Worm (Caenorhabditis elegans) whole organism, early embryonic: ENCODE measurements around the gene B0244.7.

Source experiments
- B0310.2 ChIP-seq: sonication (generic microtip); optimal IDR thresholded peaks from 2 replicates; lab custom pipeline; 2016; ENCODE audit warnings: mild to moderate bottlenecking, missing genetic modification characterization, missing compliant biosample characterization
- F13C5.2 ChIP-seq: sonication (generic microtip); optimal IDR thresholded peaks from 2 replicates; lab custom pipeline; 2017; ENCODE audit warnings: mild to moderate bottlenecking, missing genetic modification characterization, inconsistent platforms, missing compliant biosample characterization
- aly-1 ChIP-seq: sonication (generic microtip); optimal IDR thresholded peaks from 2 replicates; lab custom pipeline; 2016; ENCODE audit warnings: missing genetic modification characterization, missing compliant biosample characterization
- ama-1 ChIP-seq: fragments of 150-350 bp; optimal IDR thresholded peaks from 2 replicates; lab custom pipeline; 2014
- ceh-13 ChIP-seq: fragments of 200-800 bp; sonication (Bioruptor generic); optimal IDR thresholded peaks from 2 replicates; lab custom pipeline; 2018; ENCODE audit warnings: mild to moderate bottlenecking, missing genetic modification characterization, missing compliant biosample characterization
- ceh-36 ChIP-seq: sonication (generic microtip); optimal IDR thresholded peaks from 2 replicates; lab custom pipeline; 2016; ENCODE audit warnings: missing genetic modification characterization, inconsistent platforms, missing compliant biosample characterization
- ets-7 ChIP-seq: sonication (generic microtip); optimal IDR thresholded peaks from 2 replicates; lab custom pipeline; 2016; ENCODE audit warnings: missing genotype, missing genetic modification characterization, missing compliant biosample characterization
- flt-1 ChIP-seq: fragments of 200-800 bp; sonication (Bioruptor generic); IDR thresholded peaks from 2 replicates; pipeline ENCODE4 v1.3.6; 2022; ENCODE audit warnings: missing genetic modification characterization, missing compliant biosample characterization
- hmbx-1 ChIP-seq: sonication (generic microtip); optimal IDR thresholded peaks from 2 replicates; lab custom pipeline; 2016; ENCODE audit warnings: mild to moderate bottlenecking, missing genetic modification characterization, missing compliant biosample characterization
- hmg-4 ChIP-seq: fragments of 200-800 bp; sonication (Bioruptor generic); optimal IDR thresholded peaks from 2 replicates; lab custom pipeline; 2018; ENCODE audit warnings: mild to moderate bottlenecking, missing genetic modification characterization, missing compliant biosample characterization
- hnd-1 ChIP-seq: sonication (generic microtip); optimal IDR thresholded peaks from 2 replicates; lab custom pipeline; 2016; ENCODE audit warnings: missing genetic modification characterization, missing compliant biosample characterization
- pes-1 ChIP-seq: fragments of 200-800 bp; sonication (Bioruptor generic); IDR thresholded peaks from 2 replicates; pipeline ENCODE4 v1.3.6; 2022; ENCODE audit warnings: missing genetic modification reagents, missing genetic modification characterization, missing compliant biosample characterization
- scrt-1 ChIP-seq: fragments of 200-800 bp; sonication (Bioruptor generic); IDR thresholded peaks from 2 replicates; pipeline ENCODE4 v1.3.6; 2022; ENCODE audit warnings: missing genetic modification characterization, missing compliant biosample characterization
- sea-1 ChIP-seq: fragments of 200-800 bp; sonication (Bioruptor generic); conservative IDR thresholded peaks from 2 replicates; pipeline ENCODE4 v1.3.6; 2022; ENCODE audit warnings: missing genetic modification characterization, missing compliant biosample characterization
- tbx-11 ChIP-seq: fragments of 200-800 bp; sonication (Bioruptor generic); IDR thresholded peaks from 2 replicates; pipeline ENCODE4 v1.3.6; 2022; ENCODE audit warnings: missing genetic modification characterization, missing compliant biosample characterization
- tbx-37 ChIP-seq: fragments of 200-800 bp; sonication (Bioruptor generic); conservative IDR thresholded peaks from 2 replicates; pipeline ENCODE4 v1.3.6; 2022; ENCODE audit warnings: missing genetic modification reagents, missing genetic modification characterization, missing compliant biosample characterization
- tra-4 ChIP-seq: sonication (generic microtip); optimal IDR thresholded peaks from 2 replicates; lab custom pipeline; 2017; ENCODE audit warnings: missing genetic modification characterization, missing compliant biosample characterization

Gene B0244.7

ce11 chrIII:5734905-5735304 lies 3.6 kb downstream of the B0244.7 start, which contains the start of gene B0244.10:
B0244.10 (plus strand) TSS chrIII:5735158.
- TF ChIP-seq tbx-37 (GFP tag; lab: Robert Waterston, UW) (no peak), ceh-13 (GFP tag; lab: Kevin White, UChicago) (no peak), ets-7 (tag; lab: Kevin White, UChicago) (no peak), pes-1 (no peak), aly-1 (no peak), hmbx-1 (tag; lab: Kevin White, UChicago) (no peak), ama-1 (lab: Kevin White, UChicago) (no peak), scrt-1 (GFP tag; lab: Robert Waterston, UW) (no peak), tra-4 (tag; lab: Kevin White, UChicago) (no peak), flt-1 (GFP tag; lab: Robert Waterston, UW) (no peak), F13C5.2 (tag; lab: Kevin White, UChicago) (no peak), hnd-1 (tag; lab: Kevin White, UChicago) (no peak)

DNA sequence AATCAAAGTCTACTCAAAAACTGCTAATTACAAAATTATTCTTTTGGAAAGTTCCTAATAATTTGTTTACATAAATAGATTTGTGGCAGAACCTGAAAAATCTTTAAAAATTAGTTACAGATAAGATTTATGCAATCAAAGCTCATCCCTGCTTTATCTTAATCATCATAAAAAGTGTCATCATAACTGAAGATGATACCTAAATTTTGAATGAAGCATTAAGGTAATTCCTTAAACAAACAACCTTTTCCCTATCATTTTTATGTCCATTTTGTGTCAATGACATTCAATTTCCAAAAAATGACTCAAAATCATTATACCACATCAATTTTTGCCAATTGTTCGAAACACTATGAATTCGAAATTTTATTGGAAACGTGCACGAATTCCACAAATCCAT lies 6.4 kb downstream of the B0244.7 start, which contains the start of gene B0244.6:
B0244.6 (plus strand) TSS at position 301 of the 400 bp plus-strand sequence.
- TF ChIP-seq F13C5.2 (tag; lab: Kevin White, UChicago), result no peak
- no peak for TF ChIP-seq hmbx-1 (tag; lab: Kevin White, UChicago)
- no peak for TF ChIP-seq hmg-4 (GFP tag; lab: Kevin White, UChicago)
- TF ChIP-seq ceh-13 (GFP tag; lab: Kevin White, UChicago), result no peak
- TF ChIP-seq B0310.2 (tag; lab: Kevin White, UChicago), result no peak
- no peak for TF ChIP-seq sea-1
- TF ChIP-seq ceh-36 (tag; lab: Kevin White, UChicago), result no peak
- TF ChIP-seq ama-1 (lab: Kevin White, UChicago), result no peak
- no peak for TF ChIP-seq tbx-11 (GFP tag; lab: Robert Waterston, UW)
- TF ChIP-seq tra-4 (tag; lab: Kevin White, UChicago), result no peak

DNA sequence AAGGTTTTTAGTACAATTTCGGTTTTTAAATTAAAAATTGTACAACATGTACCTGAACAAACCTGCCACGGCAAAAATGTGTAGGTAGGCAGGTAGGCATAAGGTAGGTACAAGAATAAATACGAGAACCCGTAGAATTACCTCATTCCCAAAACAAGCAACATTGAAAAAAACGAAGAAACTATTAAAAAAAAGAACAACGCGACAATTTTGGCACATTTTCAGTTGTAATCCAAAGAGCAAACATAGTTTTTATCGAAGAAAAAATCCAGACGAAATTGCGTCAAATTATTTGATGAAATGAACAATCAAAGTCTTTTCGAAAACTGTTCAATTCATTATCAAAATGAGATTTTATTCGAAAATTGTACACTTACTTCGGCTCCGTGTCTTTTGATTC lies 9.4 kb downstream of the B0244.7 start, which contains the start of gene B0244.16:
B0244.16 (plus strand) TSS at position 301 of the 400 bp plus-strand sequence.
- no peak for TF ChIP-seq tbx-37 (GFP tag; lab: Robert Waterston, UW)
- TF ChIP-seq ceh-13 (GFP tag; lab: Kevin White, UChicago), result no peak
- no peak for TF ChIP-seq hmbx-1 (tag; lab: Kevin White, UChicago)
- TF ChIP-seq tra-4 (tag; lab: Kevin White, UChicago), result no peak
- TF ChIP-seq ets-7 (tag; lab: Kevin White, UChicago), result no peak
- no peak for TF ChIP-seq flt-1 (GFP tag; lab: Robert Waterston, UW)
- no peak for TF ChIP-seq B0310.2 (tag; lab: Kevin White, UChicago)
- no peak for TF ChIP-seq F13C5.2 (tag; lab: Kevin White, UChicago)
- no peak for TF ChIP-seq sea-1
- TF ChIP-seq ceh-36 (tag; lab: Kevin White, UChicago), result no peak

DNA sequence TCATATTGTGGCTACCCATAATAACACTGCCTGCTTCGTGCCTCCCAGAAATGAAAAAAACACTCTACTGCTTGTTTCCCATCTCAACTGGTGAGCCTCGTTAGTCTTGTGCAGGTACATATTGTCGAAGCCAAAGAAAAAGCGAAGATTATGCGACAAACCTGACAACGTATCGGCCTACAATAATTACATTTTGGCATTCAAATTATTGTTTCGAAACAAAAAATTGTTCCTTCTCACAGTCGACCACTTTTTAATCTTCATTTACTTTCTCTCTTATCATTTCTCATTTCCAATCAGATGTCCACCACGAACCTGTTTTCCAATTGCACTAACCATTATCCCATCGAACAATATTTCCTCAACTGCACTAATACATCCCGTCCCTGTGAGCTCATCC lies 11.8 kb downstream of the B0244.7 start, which contains the start of gene B0244.15:
B0244.15 (plus strand) TSS at position 301 of the 400 bp plus-strand sequence.
- TF ChIP-seq tbx-11 (GFP tag; lab: Robert Waterston, UW) (no peak), scrt-1 (GFP tag; lab: Robert Waterston, UW) (no peak), B0310.2 (tag; lab: Kevin White, UChicago) (no peak), flt-1 (GFP tag; lab: Robert Waterston, UW) (no peak), ama-1 (lab: Kevin White, UChicago) (no peak), ceh-36 (tag; lab: Kevin White, UChicago) (no peak), sea-1 (no peak), tra-4 (tag; lab: Kevin White, UChicago) (no peak), hnd-1 (tag; lab: Kevin White, UChicago) (no peak), hmbx-1 (tag; lab: Kevin White, UChicago) (no peak), pes-1 (no peak), hmg-4 (GFP tag; lab: Kevin White, UChicago) (no peak), ceh-13 (GFP tag; lab: Kevin White, UChicago) (no peak), aly-1 (no peak), tbx-37 (GFP tag; lab: Robert Waterston, UW) (no peak), ets-7 (tag; lab: Kevin White, UChicago) (no peak), F13C5.2 (tag; lab: Kevin White, UChicago) (no peak)

- no peak for TF ChIP-seq flt-1 (GFP tag; lab: Robert Waterston, UW)
- TF ChIP-seq sea-1, result no peak
These were observed 13.3 kb downstream of the B0244.7 start, which contains the start of gene B0244.5 for ce11 chrIII:5744579-5744978. B0244.5 (plus strand) TSS chrIII:5744879.

DNA sequence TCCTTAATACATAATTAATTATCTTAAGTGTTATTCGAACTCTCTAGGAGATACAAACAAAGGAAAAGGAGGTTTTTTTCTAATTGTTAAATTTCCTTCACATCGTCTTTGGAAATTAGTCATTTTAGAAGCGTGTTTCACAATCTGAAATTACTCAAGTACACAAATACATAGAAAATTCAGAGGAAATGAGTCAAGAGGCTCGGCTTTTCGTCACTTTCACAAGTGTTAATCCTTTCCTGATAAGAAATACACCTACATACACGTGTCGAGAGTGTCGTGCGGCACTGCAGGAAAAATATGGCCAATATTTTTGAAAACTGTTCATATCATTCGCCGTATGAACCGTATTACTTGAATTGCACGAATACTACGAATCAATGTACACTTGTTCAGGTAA lies 15.9 kb downstream of the B0244.7 start, which contains the start of gene B0244.4:
B0244.4 (plus strand) TSS at position 301 of the 400 bp plus-strand sequence.
- TF ChIP-seq F13C5.2 (tag; lab: Kevin White, UChicago) (no peak), pes-1 (no peak), tra-4 (tag; lab: Kevin White, UChicago) (no peak), flt-1 (GFP tag; lab: Robert Waterston, UW) (no peak), aly-1 (no peak), B0310.2 (tag; lab: Kevin White, UChicago) (no peak), hnd-1 (tag; lab: Kevin White, UChicago) (no peak), ets-7 (tag; lab: Kevin White, UChicago) (no peak), ceh-13 (GFP tag; lab: Kevin White, UChicago) (no peak)

DNA sequence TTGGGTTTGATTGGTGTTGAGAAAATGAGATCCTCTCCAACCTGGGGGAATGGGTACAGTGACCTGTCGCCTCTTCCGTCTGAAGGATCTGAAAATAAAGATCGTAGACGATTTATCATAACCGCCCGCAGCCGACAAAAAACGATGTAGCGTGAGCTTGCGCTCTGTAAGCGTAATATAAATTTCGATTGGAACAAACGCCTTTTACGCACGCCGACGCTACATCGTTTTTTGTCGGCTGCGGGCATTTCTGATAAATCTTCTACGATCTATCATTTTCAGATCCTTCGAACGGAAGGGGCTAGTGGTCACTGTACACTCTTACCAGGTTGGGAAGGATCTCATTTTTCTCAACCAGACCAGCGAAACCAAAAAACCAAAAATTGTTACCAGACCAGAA lies 17.1 kb downstream of the B0244.7 start:
- TF ChIP-seq ets-7 (tag; lab: Kevin White, UChicago) (no peak), flt-1 (GFP tag; lab: Robert Waterston, UW) (no peak), scrt-1 (GFP tag; lab: Robert Waterston, UW) (no peak), ama-1 (lab: Kevin White, UChicago) (no peak)
